Worm (Caenorhabditis elegans): ENCODE measurements around the gene rpl-18.

DNA sequence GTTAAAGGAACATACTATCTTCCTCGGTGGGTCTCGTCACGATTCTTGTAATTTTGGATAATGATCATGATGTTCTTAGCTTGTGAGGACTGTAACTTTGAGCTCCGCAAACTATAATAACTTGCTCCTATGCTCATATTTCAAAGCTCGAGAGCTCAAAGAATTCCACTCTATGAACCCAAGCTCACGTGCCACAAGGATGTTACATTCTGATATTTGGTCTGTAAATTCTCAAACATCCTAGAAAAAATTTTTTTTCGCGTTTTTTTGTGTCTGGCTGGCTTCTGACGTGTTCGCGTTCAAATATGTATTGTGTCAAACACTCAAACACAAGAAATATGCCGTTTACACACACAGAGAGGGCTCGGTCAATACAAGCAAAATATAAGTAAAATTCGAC lies 1.6 kb upstream of the rpl-18 start, which contains the start of gene Y45F10D.16:
- TF ChIP-seq cog-1 (tag; optimal IDR thresholded peaks at IDR 0.05), result no peak
- TF ChIP-seq ztf-29 (GFP tag; IDR thresholded peaks at IDR 0.05), result no peak
- TF ChIP-seq klf-2 (GFP tag; conservative IDR thresholded peaks at IDR 0.05), result no peak
- TF ChIP-seq ref-1 (GFP tag; conservative IDR thresholded peaks at IDR 0.05), result no peak
- TF ChIP-seq med-1 (GFP tag; optimal IDR thresholded peaks at IDR 0.05; ENCODE audit: insufficient read depth), result no peak
- no peak for TF ChIP-seq ztf-23 (GFP tag; IDR thresholded peaks at IDR 0.05)
